Fruit fly (Drosophila melanogaster): ENCODE results near the gene hd.

The hd gene

DNA sequence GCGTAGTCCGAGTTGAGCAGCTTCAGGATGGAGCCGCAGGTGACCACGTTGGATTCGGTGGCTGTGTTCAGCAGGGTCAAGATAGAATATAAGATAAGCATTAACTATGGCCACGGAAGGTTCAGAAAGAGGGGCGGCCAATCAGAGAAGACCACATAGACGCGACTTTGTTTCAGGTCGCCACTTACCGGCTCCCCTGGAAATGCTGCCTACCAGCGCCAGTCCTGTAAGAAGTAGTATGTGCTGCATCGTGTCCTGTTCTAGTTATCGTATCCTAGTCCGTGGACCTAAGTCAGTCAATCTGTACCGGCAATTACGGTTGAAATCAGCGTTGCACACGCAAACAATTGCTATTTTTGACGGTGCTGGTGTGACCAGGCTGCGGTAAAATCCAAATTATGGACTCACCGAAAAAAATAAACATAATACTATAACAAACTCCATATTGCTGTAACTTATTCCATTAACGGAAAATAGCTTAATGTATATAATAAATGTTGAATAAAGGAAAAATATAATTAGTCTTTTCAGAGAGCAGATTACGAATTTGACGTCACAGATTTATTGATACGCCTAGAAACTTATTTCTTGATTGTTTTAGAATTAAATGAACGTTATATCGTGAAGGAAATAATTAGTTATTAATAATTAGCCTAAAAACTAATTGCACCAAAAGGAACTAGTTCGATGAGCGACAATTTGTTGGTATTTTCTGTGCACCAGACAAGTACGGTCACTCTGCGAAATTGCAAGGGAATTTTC, 20.2 kb downstream of the hd start, which contains the start of the genes CG11999 and CG1161:
Gene CG11999, minus strand, starts transcription at position 375 of the 762 bp plus-strand sequence.
Gene CG1161, plus strand, starts transcription at position 720 of the 762 bp plus-strand sequence.
- TF ChIP-seq Sp1 (GFP tag; optimal IDR thresholded peaks at IDR 0.05) (no peak), Mio (GFP tag; optimal IDR thresholded peaks at IDR 0.05) (no peak), h (GFP tag; optimal IDR thresholded peaks at IDR 0.05) (peak; percentile 6), dl (GFP tag; optimal IDR thresholded peaks at IDR 0.05; ENCODE audit: insufficient read depth in 1 of 2, partially characterized antibody in 2 of 2) (no peak), Hr78 (GFP tag; optimal IDR thresholded peaks at IDR 0.05) (no peak), HLH106 (tag; optimal IDR thresholded peaks at IDR 0.05) (no peak), dsf (GFP tag; optimal IDR thresholded peaks at IDR 0.05; ENCODE audit: borderline replicate concordance) (no peak), psq (GFP tag; optimal IDR thresholded peaks at IDR 0.05) (no peak), tai (GFP tag; optimal IDR thresholded peaks at IDR 0.05) (no peak), sv (GFP tag; optimal IDR thresholded peaks at IDR 0.05) (no peak), OdsH (GFP tag; optimal IDR thresholded peaks at IDR 0.05) (peak; percentile 12), woc (GFP tag; optimal IDR thresholded peaks at IDR 0.05) (peak; percentile 49), Jra (GFP tag; optimal IDR thresholded peaks at IDR 0.05) (no peak), rgr (GFP tag; optimal IDR thresholded peaks at IDR 0.05) (peak; percentile 16), Dfd (GFP tag; optimal IDR thresholded peaks at IDR 0.05) (no peak), Dif (GFP tag; optimal IDR thresholded peaks at IDR 0.05; ENCODE audit: partially characterized antibody) (no peak), usp (GFP tag; optimal IDR thresholded peaks at IDR 0.05) (no peak), fru (GFP tag; optimal IDR thresholded peaks at IDR 0.05) (peak; percentile 11), N (GFP tag; optimal IDR thresholded peaks at IDR 0.05) (no peak), ey (GFP tag; optimal IDR thresholded peaks at IDR 0.05) (no peak), Rel (GFP tag; optimal IDR thresholded peaks at IDR 0.05) (no peak), Rel (tag; optimal IDR thresholded peaks at IDR 0.05) (peak; percentile 77), Myc (optimal IDR thresholded peaks at IDR 0.05) (no peak), CG9705 (GFP tag; optimal IDR thresholded peaks at IDR 0.05) (no peak), Hnf4 (GFP tag; optimal IDR thresholded peaks at IDR 0.05) (no peak), br (GFP tag; optimal IDR thresholded peaks at IDR 0.05) (no peak), dmrt93B (GFP tag; optimal IDR thresholded peaks at IDR 0.05) (no peak), Vsx2 (GFP tag; optimal IDR thresholded peaks at IDR 0.05; ENCODE audit: partially characterized antibody) (peak; percentile 69), lola (GFP tag; optimal IDR thresholded peaks at IDR 0.05) (no peak), Abd-B (GFP tag; optimal IDR thresholded peaks at IDR 0.05) (no peak), brk (GFP tag; optimal IDR thresholded peaks at IDR 0.05) (no peak), foxo (GFP tag; optimal IDR thresholded peaks at IDR 0.05) (peak in 1 of 2 experiments; percentile 33), GATAd (GFP tag; optimal IDR thresholded peaks at IDR 0.05) (no peak)

DNA sequence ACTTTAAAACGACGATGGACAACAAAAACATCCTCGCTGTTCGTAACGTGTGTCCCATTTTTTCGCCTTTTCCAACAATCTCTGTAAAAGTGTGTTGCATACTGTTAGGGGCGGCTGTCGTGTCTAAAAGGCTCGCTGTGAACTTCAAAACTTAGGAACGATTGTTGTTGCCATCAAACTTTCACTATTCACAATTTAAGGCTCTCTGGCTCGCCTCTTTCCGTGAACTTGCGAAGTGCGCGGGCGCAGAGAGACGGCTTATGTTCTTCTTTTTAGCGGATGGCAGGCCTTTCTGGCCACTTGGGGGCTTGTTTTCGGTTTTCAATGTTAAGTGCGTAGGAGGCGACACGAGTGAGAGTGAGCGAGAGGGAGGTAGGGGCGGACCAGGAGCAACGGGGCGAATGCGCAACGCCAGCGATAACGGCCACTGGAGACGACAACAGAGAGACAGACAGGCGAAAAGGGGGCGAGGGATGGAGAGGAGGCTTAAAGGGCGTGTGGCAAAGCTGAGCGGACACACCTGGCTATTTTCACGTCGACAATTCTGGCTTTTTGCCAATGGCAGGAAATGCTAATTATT, 24.3 kb downstream of the hd start, which contains the start of gene mtd:
Gene mtd, minus strand, starts transcription at position 51 of the 580 bp plus-strand sequence.
- no peak for TF ChIP-seq Dfd (GFP tag; optimal IDR thresholded peaks at IDR 0.05)
- no peak for TF ChIP-seq GATAd (GFP tag; optimal IDR thresholded peaks at IDR 0.05)
- no peak for TF ChIP-seq rgr (GFP tag; optimal IDR thresholded peaks at IDR 0.05)
- TF ChIP-seq OdsH (GFP tag; optimal IDR thresholded peaks at IDR 0.05) = no peak
- no peak for TF ChIP-seq CG32264 (GFP tag; optimal IDR thresholded peaks at IDR 0.05)
- TF ChIP-seq N (GFP tag; optimal IDR thresholded peaks at IDR 0.05) = no peak

dm6 chr3R:5346707-5347323, 27.9 kb downstream of the hd start:
- no peak for TF ChIP-seq br (GFP tag; optimal IDR thresholded peaks at IDR 0.05)
- TF ChIP-seq Hr83 (GFP tag; optimal IDR thresholded peaks at IDR 0.05; ENCODE audit: poor library complexity, severe bottlenecking) = no peak
- TF ChIP-seq GATAd (GFP tag; optimal IDR thresholded peaks at IDR 0.05) = no peak
- TF ChIP-seq dl (GFP tag; optimal IDR thresholded peaks at IDR 0.05; ENCODE audit: insufficient read depth in 1 of 2, partially characterized antibody in 2 of 2) = no peak
- no peak for TF ChIP-seq woc (GFP tag; optimal IDR thresholded peaks at IDR 0.05)
- no peak for TF ChIP-seq Jra (GFP tag; optimal IDR thresholded peaks at IDR 0.05)
- no peak for TF ChIP-seq rgr (GFP tag; optimal IDR thresholded peaks at IDR 0.05)
- TF ChIP-seq HLH106 (tag; optimal IDR thresholded peaks at IDR 0.05) = no peak
- no peak for TF ChIP-seq sv (GFP tag; optimal IDR thresholded peaks at IDR 0.05)

Data from whole organism, wandering third instar larva.